Worm (Caenorhabditis elegans) whole organism, midembryonic: Measurements from ENCODE around the gene K09C4.9.

Experiments used
- T22C8.4 ChIP-seq: fragments of 200-800 bp; sonication (Bioruptor generic); IDR thresholded peaks from 2 replicates; pipeline ENCODE4 v1.3.6; 2022; ENCODE audit warnings: missing genetic modification characterization, missing compliant biosample characterization
- med-1 ChIP-seq: sonication (generic microtip); optimal IDR thresholded peaks from 2 replicates; lab custom pipeline; 2017; ENCODE audit warnings: missing genetic modification characterization, mild to moderate bottlenecking, missing compliant biosample characterization, antibody characterized with exemption, missing genetic modification reagents; ENCODE audit not compliant: insufficient read depth
- ref-1 ChIP-seq: fragments of 200-800 bp; sonication (Bioruptor generic); conservative IDR thresholded peaks from 2 replicates; pipeline ENCODE4 v1.3.6; 2022; ENCODE audit warnings: missing genetic modification reagents, missing genetic modification characterization, missing compliant biosample characterization
- ztf-23 ChIP-seq: fragments of 200-800 bp; sonication (Bioruptor generic); IDR thresholded peaks from 2 replicates; pipeline ENCODE4 v1.3.6; 2022; ENCODE audit warnings: missing genetic modification reagents, missing genetic modification characterization, missing compliant biosample characterization
- ztf-29 ChIP-seq: fragments of 200-800 bp; sonication (Bioruptor generic); IDR thresholded peaks from 2 replicates; pipeline ENCODE4 v1.3.6; 2022; ENCODE audit warnings: missing genetic modification reagents, missing genetic modification characterization, missing compliant biosample characterization

ce11 chrX:3256784-3257493 lies 14.6 kb downstream of the K09C4.9 start, which contains the start of gene lbp-3:
- TF ChIP-seq ref-1 (GFP tag; lab: Robert Waterston, UW) (no peak), ztf-23 (GFP tag; lab: Robert Waterston, UW) (no peak), ztf-29 (no peak), med-1 (no peak), T22C8.4 (GFP tag; lab: Robert Waterston, UW) (no peak)
